Worm (Caenorhabditis elegans) whole organism, mixed stage, embryonic: ENCODE results near the gene rfc-4.

Experiments used
- M03D4.4 ChIP-seq: sonication (generic microtip); optimal IDR thresholded peaks from 2 replicates; lab custom pipeline; 2017; ENCODE audit warnings: mild to moderate bottlenecking, missing genetic modification characterization, missing compliant biosample characterization
- bed-3 ChIP-seq: fragments of 200-800 bp; sonication (Bioruptor generic); optimal IDR thresholded peaks from 3 replicates; lab custom pipeline; 2018; ENCODE audit warnings: mild to moderate bottlenecking, missing genetic modification characterization, moderate library complexity, missing compliant biosample characterization
- blmp-1 ChIP-seq: fragments of 150-350 bp; optimal IDR thresholded peaks from 2 replicates; lab custom pipeline; 2014; ENCODE audit warnings: missing biosample characterization, missing genetic modification characterization
- ceh-39 ChIP-seq: fragments of 150-350 bp; optimal IDR thresholded peaks from 2 replicates; lab custom pipeline; 2014; ENCODE audit warnings: missing biosample characterization, missing genetic modification characterization
- ceh-43 ChIP-seq: fragments of 200-800 bp; sonication (Bioruptor generic); optimal IDR thresholded peaks from 2 replicates; lab custom pipeline; 2018; ENCODE audit warnings: mild to moderate bottlenecking, missing genetic modification characterization, moderate library complexity, missing compliant biosample characterization
- ceh-83 ChIP-seq: fragments of 200-800 bp; sonication (Bioruptor generic); optimal IDR thresholded peaks from 2 replicates; lab custom pipeline; 2018; ENCODE audit warnings: mild to moderate bottlenecking, missing genetic modification characterization, missing compliant biosample characterization
- ces-1 ChIP-seq: fragments of 150-350 bp; optimal IDR thresholded peaks from 2 replicates; lab custom pipeline; 2014; ENCODE audit warnings: missing biosample characterization, missing genetic modification reagents, missing genetic modification characterization
- cnd-1 ChIP-seq: fragments of 200-800 bp; sonication (Bioruptor generic); optimal IDR thresholded peaks from 2 replicates; lab custom pipeline; 2018; ENCODE audit warnings: mild to moderate bottlenecking, missing genetic modification characterization, missing compliant biosample characterization
- drap-1 ChIP-seq: fragments of 200-800 bp; sonication (Bioruptor generic); optimal IDR thresholded peaks from 3 replicates; lab custom pipeline; 2018; ENCODE audit warnings: mild to moderate bottlenecking, missing genetic modification characterization, missing compliant biosample characterization
- elt-1 ChIP-seq: sonication (generic microtip); optimal IDR thresholded peaks from 2 replicates; lab custom pipeline; 2017; ENCODE audit warnings: missing genetic modification characterization, mild to moderate bottlenecking, missing compliant biosample characterization, antibody characterized with exemption, moderate library complexity, borderline replicate concordance; ENCODE audit not compliant: insufficient read depth
- elt-3 ChIP-seq: fragments of 150-350 bp; optimal IDR thresholded peaks from 2 replicates; lab custom pipeline; 2014; ENCODE audit warnings: missing biosample characterization, missing genetic modification characterization
- flh-1 ChIP-seq: fragments of 200-800 bp; sonication (Bioruptor generic); optimal IDR thresholded peaks from 2 replicates; lab custom pipeline; 2018; ENCODE audit warnings: mild to moderate bottlenecking, missing genetic modification characterization, moderate library complexity, missing compliant biosample characterization
- ham-2 ChIP-seq: fragments of 200-800 bp; sonication (Bioruptor generic); optimal IDR thresholded peaks from 2 replicates; lab custom pipeline; 2018; ENCODE audit warnings: mild to moderate bottlenecking, missing genetic modification characterization, missing compliant biosample characterization
- hlh-1 ChIP-seq: fragments of 150-350 bp; optimal IDR thresholded peaks from 2 replicates; lab custom pipeline; 2014; ENCODE audit warnings: missing biosample characterization, missing genetic modification reagents, missing genetic modification characterization
- lin-13 ChIP-seq: fragments of 150-350 bp; optimal IDR thresholded peaks from 2 replicates; lab custom pipeline; 2014; ENCODE audit warnings: missing biosample characterization, missing genetic modification characterization
- lin-32 ChIP-seq: fragments of 200-800 bp; sonication (Bioruptor generic); optimal IDR thresholded peaks from 2 replicates; lab custom pipeline; 2018; ENCODE audit warnings: mild to moderate bottlenecking, missing genetic modification characterization, missing compliant biosample characterization
- lsy-2 ChIP-seq: fragments of 150-350 bp; optimal IDR thresholded peaks from 2 replicates; lab custom pipeline; 2014; ENCODE audit warnings: missing biosample characterization, missing genetic modification characterization
- mab-5 ChIP-seq: fragments of 150-350 bp; optimal IDR thresholded peaks from 2 replicates; lab custom pipeline; 2014; ENCODE audit warnings: missing biosample characterization, missing genetic modification characterization
- mep-1 ChIP-seq: fragments of 150-350 bp; optimal IDR thresholded peaks from 2 replicates; lab custom pipeline; 2017; ENCODE audit warnings: missing biosample characterization, missing genetic modification reagents, missing genetic modification characterization, inconsistent platforms
- mls-2 ChIP-seq: sonication (generic microtip); optimal IDR thresholded peaks from 2 replicates; lab custom pipeline; 2016; ENCODE audit warnings: mild to moderate bottlenecking, missing genetic modification characterization, moderate library complexity, missing compliant biosample characterization
- nhr-12 ChIP-seq: fragments of 150-350 bp; optimal IDR thresholded peaks from 2 replicates; lab custom pipeline; 2014; ENCODE audit warnings: missing biosample characterization, missing genetic modification characterization
- nhr-2 ChIP-seq: fragments of 150-350 bp; optimal IDR thresholded peaks from 2 replicates; lab custom pipeline; 2014; ENCODE audit warnings: missing biosample characterization, missing genetic modification characterization
- nhr-237 ChIP-seq: fragments of 150-350 bp; optimal IDR thresholded peaks from 2 replicates; lab custom pipeline; 2014; ENCODE audit warnings: missing biosample characterization, missing genetic modification characterization
- nhr-28 ChIP-seq: fragments of 150-350 bp; optimal IDR thresholded peaks from 2 replicates; lab custom pipeline; 2014; ENCODE audit warnings: missing biosample characterization, missing genetic modification characterization
- nhr-76 ChIP-seq: sonication (generic microtip); optimal IDR thresholded peaks from 2 replicates; lab custom pipeline; 2017; ENCODE audit warnings: missing biosample characterization, missing genetic modification characterization
- pha-4 ChIP-seq: fragments of 150-350 bp; optimal IDR thresholded peaks from 2 replicates; lab custom pipeline; 2018; ENCODE audit warnings: missing biosample characterization, missing genetic modification reagents, missing genetic modification characterization
- sem-2 ChIP-seq: fragments of 200-800 bp; sonication (Bioruptor generic); optimal IDR thresholded peaks from 2 replicates; lab custom pipeline; 2018; ENCODE audit warnings: mild to moderate bottlenecking, missing genetic modification characterization, missing compliant biosample characterization
- snpc-4 ChIP-seq: fragments of 150-350 bp; optimal IDR thresholded peaks from 2 replicates; lab custom pipeline; 2014; ENCODE audit warnings: missing biosample characterization, missing genetic modification characterization
- sptf-1 ChIP-seq: sonication (generic microtip); optimal IDR thresholded peaks from 2 replicates; lab custom pipeline; 2017; ENCODE audit warnings: mild to moderate bottlenecking, missing genetic modification characterization, moderate library complexity, missing compliant biosample characterization
- tbx-8 ChIP-seq: fragments of 200-800 bp; sonication (Bioruptor generic); optimal IDR thresholded peaks from 2 replicates; lab custom pipeline; 2018; ENCODE audit warnings: mild to moderate bottlenecking, missing genetic modification characterization, moderate library complexity, missing compliant biosample characterization
- unc-120 ChIP-seq: sonication (generic microtip); optimal IDR thresholded peaks from 2 replicates; lab custom pipeline; 2017; ENCODE audit warnings: missing genetic modification characterization, missing compliant biosample characterization; ENCODE audit not compliant: poor library complexity, severe bottlenecking
- unc-39 ChIP-seq: fragments of 150-350 bp; optimal IDR thresholded peaks from 2 replicates; lab custom pipeline; 2014; ENCODE audit warnings: missing biosample characterization, missing genetic modification characterization
- unc-62 ChIP-seq: fragments of 150-350 bp; optimal IDR thresholded peaks from 2 replicates; lab custom pipeline; 2014; ENCODE audit warnings: missing biosample characterization, missing genetic modification reagents, missing genetic modification characterization
- zip-8 ChIP-seq: fragments of 150-350 bp; optimal IDR thresholded peaks from 2 replicates; lab custom pipeline; 2014; ENCODE audit warnings: missing biosample characterization, missing genetic modification characterization
- ztf-11 ChIP-seq: fragments of 150-350 bp; optimal IDR thresholded peaks from 2 replicates; lab custom pipeline; 2014; ENCODE audit warnings: missing biosample characterization, missing genetic modification characterization

Gene rfc-4

ce11 chrIII:6953978-6954377 is 18.1 kb upstream of the rfc-4 start:
- TF ChIP-seq elt-1 (tag; lab: Kevin White, UChicago) (no peak), mab-5 (no peak), mls-2 (tag; lab: Kevin White, UChicago) (no peak), snpc-4 (tag; lab: Kevin White, UChicago) (no peak), unc-39 (tag; lab: Kevin White, UChicago) (no peak), zip-8 (tag; lab: Kevin White, UChicago) (no peak), nhr-76 (no peak), flh-1 (GFP tag; lab: Kevin White, UChicago) (no peak), sptf-1 (no peak), sem-2 (no peak), unc-62 (GFP tag; lab: Kevin White, UChicago) (no peak), pha-4 (no peak), tbx-8 (GFP tag; lab: Kevin White, UChicago) (no peak), ceh-43 (GFP tag; lab: Kevin White, UChicago) (no peak), unc-120 (tag; lab: Kevin White, UChicago) (no peak), M03D4.4 (no peak), nhr-28 (tag; lab: Kevin White, UChicago) (no peak), ztf-11 (no peak), nhr-2 (tag; lab: Kevin White, UChicago) (no peak), lin-32 (no peak)

DNA sequence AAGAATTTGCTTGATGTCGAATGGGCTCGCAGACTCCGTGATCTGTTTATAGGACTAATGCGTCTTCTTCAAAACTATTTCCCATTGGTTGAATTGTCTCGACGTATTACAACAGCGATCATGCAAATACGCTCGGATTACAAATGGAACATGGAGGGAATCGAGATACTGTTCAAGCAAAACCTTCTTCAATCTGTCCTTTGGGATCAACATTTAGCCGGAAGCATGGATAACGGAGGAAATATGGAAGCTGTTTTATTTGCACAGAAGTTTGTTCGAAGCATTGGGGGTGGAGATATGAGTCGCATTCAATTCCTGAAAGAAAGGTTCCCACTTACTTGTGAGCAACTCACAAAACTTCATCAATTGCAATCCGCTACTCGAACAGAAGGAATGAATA is 16.3 kb upstream of the rfc-4 start:
- TF ChIP-seq nhr-76 (no peak), ces-1 (no peak), flh-1 (GFP tag; lab: Kevin White, UChicago) (no peak), bed-3 (GFP tag; lab: Kevin White, UChicago) (no peak), ceh-43 (GFP tag; lab: Kevin White, UChicago) (no peak), nhr-12 (tag; lab: Kevin White, UChicago) (no peak), nhr-2 (tag; lab: Kevin White, UChicago) (no peak), lsy-2 (tag; lab: Kevin White, UChicago) (no peak), tbx-8 (GFP tag; lab: Kevin White, UChicago) (no peak), elt-3 (no peak), mep-1 (tag; lab: Kevin White, UChicago) (no peak), unc-39 (tag; lab: Kevin White, UChicago) (no peak), ceh-39 (tag; lab: Kevin White, UChicago) (no peak), hlh-1 (tag; lab: Kevin White, UChicago) (no peak), sem-2 (no peak), ham-2 (no peak), zip-8 (tag; lab: Kevin White, UChicago) (no peak), ceh-83 (GFP tag; lab: Kevin White, UChicago) (no peak), nhr-28 (tag; lab: Kevin White, UChicago) (no peak), M03D4.4 (no peak)
- TF ChIP-seq, all 35 proteins: peak for 0

- no peak for TF ChIP-seq M03D4.4
- peak; percentile 91 for TF ChIP-seq zip-8 (tag; lab: Kevin White, UChicago)
Measured at ce11 chrIII:6958674-6959241, 13.3 kb upstream of the rfc-4 start.

DNA sequence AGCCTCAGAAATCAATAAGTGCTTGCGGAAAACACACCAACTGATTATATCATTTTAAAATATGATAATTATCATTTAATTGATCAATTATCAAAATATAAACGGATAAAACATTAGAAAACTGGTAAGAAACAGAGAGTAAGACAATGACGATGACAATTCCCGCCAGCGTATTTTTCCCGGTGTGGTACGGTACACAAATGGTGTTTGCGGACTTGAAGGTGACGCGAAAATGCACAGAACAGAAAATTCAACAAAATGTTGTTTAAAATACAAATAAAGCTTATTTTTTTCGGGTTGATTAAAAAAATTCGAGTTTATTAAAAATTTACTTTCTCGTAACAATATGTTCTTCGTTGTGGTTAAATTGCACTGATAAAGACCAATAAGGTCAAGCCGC is 10.9 kb upstream of the rfc-4 start:
- TF ChIP-seq ces-1 (no peak), mep-1 (tag; lab: Kevin White, UChicago) (peak; percentile 46), lsy-2 (tag; lab: Kevin White, UChicago) (peak; percentile 97), ceh-43 (GFP tag; lab: Kevin White, UChicago) (peak; percentile 31), sptf-1 (peak; percentile 18)

- TF ChIP-seq lin-13 (tag; lab: Kevin White, UChicago) (no peak), cnd-1 (tag; lab: Kevin White, UChicago) (no peak), mep-1 (tag; lab: Kevin White, UChicago) (no peak), lsy-2 (tag; lab: Kevin White, UChicago) (peak; percentile 12), drap-1 (GFP tag; lab: Kevin White, UChicago) (no peak), ztf-11 (no peak), pha-4 (no peak), unc-120 (tag; lab: Kevin White, UChicago) (no peak), M03D4.4 (no peak), nhr-237 (no peak), blmp-1 (no peak), elt-3 (peak; percentile 44), unc-62 (GFP tag; lab: Kevin White, UChicago) (peak; percentile 7), ces-1 (no peak)
Measured at ce11 chrIII:6961937-6962504, 10.0 kb upstream of the rfc-4 start, which contains the start of the genes rpn-6.1 and F57B9.1. Gene rpn-6.1 (minus strand): TSS chrIII:6962001. Gene F57B9.1 (plus strand): TSS chrIII:6962090.
